Worm (Caenorhabditis elegans): Measurements from ENCODE around the gene dmd-5.

DNA sequence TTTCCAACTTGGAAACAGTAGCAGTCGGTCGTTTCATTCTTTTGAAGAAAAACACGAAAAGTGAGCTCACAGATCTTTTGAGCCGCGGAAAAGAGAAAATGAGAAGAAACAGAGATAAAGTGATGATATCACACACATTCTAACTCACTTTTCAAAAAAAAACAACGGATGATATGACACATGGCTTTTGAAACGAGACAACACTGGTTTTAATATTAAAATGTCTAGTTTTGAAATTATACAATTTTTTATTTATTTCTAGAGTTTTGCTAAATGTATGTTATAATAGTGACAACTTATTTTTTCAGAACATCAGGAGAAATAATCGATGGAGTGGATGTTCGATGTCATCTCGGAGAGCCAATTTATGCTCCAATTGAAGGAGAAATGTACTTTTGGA is 18.5 kb upstream of the dmd-5 start, which contains the start of gene K05F1.14:
- TF ChIP-seq ztf-23 (GFP tag; IDR thresholded peaks at IDR 0.05) (no peak), ref-1 (GFP tag; conservative IDR thresholded peaks at IDR 0.05) (no peak), ztf-29 (GFP tag; IDR thresholded peaks at IDR 0.05) (no peak)

Data from whole organism, midembryonic.